Fruit fly (Drosophila melanogaster) whole organism, adult: ENCODE results near the gene CG43078.

Experiments
- CG11617 ChIP-seq: fragments of 200-800 bp; sonication (Bioruptor generic); optimal IDR thresholded peaks from 2 replicates; lab custom pipeline; 2017; ENCODE audit warnings: mild to moderate bottlenecking, missing biosample characterization, missing genetic modification reagents, missing genetic modification characterization
- CG12768 ChIP-seq: fragments of 200-800 bp; sonication (Bioruptor generic); optimal IDR thresholded peaks from 2 replicates; lab custom pipeline; 2017; ENCODE audit warnings: missing biosample characterization, missing genetic modification characterization, mild to moderate bottlenecking, moderate library complexity, missing genetic modification reagents
- CG14711 ChIP-seq: fragments of 200-800 bp; sonication (Bioruptor generic); optimal IDR thresholded peaks from 2 replicates; lab custom pipeline; 2018; ENCODE audit warnings: missing biosample characterization, mild to moderate bottlenecking, missing genetic modification characterization, moderate library complexity
- CG1620 ChIP-seq: fragments of 200-800 bp; sonication (Bioruptor generic); optimal IDR thresholded peaks from 2 replicates; lab custom pipeline; 2016; ENCODE audit warnings: missing biosample characterization, missing genetic modification characterization
- CG33017 ChIP-seq: fragments of 200-800 bp; sonication (Bioruptor generic); optimal IDR thresholded peaks from 2 replicates; lab custom pipeline; 2018; ENCODE audit warnings: missing biosample characterization, mild to moderate bottlenecking, missing genetic modification characterization, moderate library complexity
- CG5204 ChIP-seq: fragments of 200-800 bp; sonication (Bioruptor generic); optimal IDR thresholded peaks from 2 replicates; lab custom pipeline; 2016; ENCODE audit warnings: missing biosample characterization, missing genetic modification characterization
- CG7045 ChIP-seq: fragments of 200-800 bp; sonication (Bioruptor generic); optimal IDR thresholded peaks from 2 replicates; lab custom pipeline; 2017; ENCODE audit warnings: missing biosample characterization, mild to moderate bottlenecking, missing genetic modification characterization
- CG7101 ChIP-seq: fragments of 200-800 bp; sonication (Bioruptor generic); optimal IDR thresholded peaks from 2 replicates; lab custom pipeline; 2018; ENCODE audit warnings: missing biosample characterization, mild to moderate bottlenecking, missing genetic modification characterization, moderate library complexity
- Clk ChIP-seq: fragments of 200-800 bp; sonication (Bioruptor generic); optimal IDR thresholded peaks from 2 replicates; lab custom pipeline; 2017; ENCODE audit warnings: missing biosample characterization, missing genetic modification characterization
- Crg-1 ChIP-seq: fragments of 200-800 bp; sonication (Bioruptor generic); optimal IDR thresholded peaks from 2 replicates; lab custom pipeline; 2016; ENCODE audit warnings: missing biosample characterization, missing genetic modification characterization
- Hr96 ChIP-seq: fragments of 200-800 bp; sonication (Bioruptor generic); optimal IDR thresholded peaks from 2 replicates; lab custom pipeline; 2016; ENCODE audit warnings: missing biosample characterization, missing genetic modification characterization
- Mnt ChIP-seq: fragments of 200-800 bp; sonication (Bioruptor generic); optimal IDR thresholded peaks from 2 replicates; lab custom pipeline; 2016; ENCODE audit warnings: missing biosample characterization, mild to moderate bottlenecking, missing genetic modification characterization
- bab1 ChIP-seq: fragments of 200-800 bp; sonication (Bioruptor generic); optimal IDR thresholded peaks from 3 replicates; lab custom pipeline; 2019; ENCODE audit warnings: missing biosample characterization, mild to moderate bottlenecking, missing genetic modification characterization, moderate library complexity
- cic ChIP-seq: fragments of 200-800 bp; sonication (Bioruptor generic); optimal IDR thresholded peaks from 2 replicates; lab custom pipeline; 2017; ENCODE audit warnings: missing biosample characterization, mild to moderate bottlenecking, missing genetic modification characterization, moderate library complexity
- cnc ChIP-seq, 2 experiments: fragments of >200 bp; optimal IDR thresholded peaks; 2 replicates each; lab custom pipeline; 2017
- kay ChIP-seq: fragments of 200-800 bp; sonication (Bioruptor generic); peaks from one replicate; lab custom pipeline; 2016; ENCODE audit warnings: missing biosample characterization, missing genetic modification characterization, borderline replicate concordance
- ovo ChIP-seq: fragments of 200-800 bp; sonication (Bioruptor generic); optimal IDR thresholded peaks from 2 replicates; lab custom pipeline; 2016; ENCODE audit warnings: missing biosample characterization, missing genetic modification characterization
- pad ChIP-seq: fragments of 200-800 bp; sonication (Bioruptor generic); optimal IDR thresholded peaks from 3 replicates; lab custom pipeline; 2017; ENCODE audit warnings: missing biosample characterization, missing genetic modification characterization, mild to moderate bottlenecking, moderate library complexity, missing genetic modification reagents
- tj ChIP-seq: fragments of 200-800 bp; sonication (Bioruptor generic); optimal IDR thresholded peaks from 3 replicates; lab custom pipeline; 2017; ENCODE audit warnings: missing biosample characterization, mild to moderate bottlenecking, missing genetic modification characterization, moderate library complexity
- toe ChIP-seq: fragments of 200-800 bp; sonication (Bioruptor generic); optimal IDR thresholded peaks from 2 replicates; lab custom pipeline; 2016; ENCODE audit warnings: missing biosample characterization, missing genetic modification characterization

Gene CG43078

DNA sequence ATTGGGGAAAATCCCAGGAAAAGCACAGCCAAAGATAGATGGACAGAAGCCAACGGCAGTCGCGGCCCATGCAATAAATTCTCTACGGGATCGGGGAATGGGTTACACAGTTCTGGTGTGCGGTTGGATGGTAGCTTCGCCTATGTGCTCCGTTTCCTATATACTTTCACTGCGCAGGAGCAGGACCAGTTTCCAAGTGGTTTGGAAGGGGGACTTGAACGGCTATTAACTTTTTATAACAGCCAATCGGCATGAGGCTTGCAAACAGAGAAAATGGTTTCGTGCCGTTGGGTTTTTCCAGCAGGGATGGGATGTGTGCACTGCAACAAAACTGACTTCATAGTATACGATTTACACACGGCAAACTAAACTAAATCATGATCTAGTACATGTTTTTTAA is 38.3 kb upstream of the CG43078 start:
- no peak for TF ChIP-seq Crg-1 (GFP tag; lab: Kevin White, UChicago)
- no peak for TF ChIP-seq kay
- TF ChIP-seq ovo, result no peak
- TF ChIP-seq cnc (optimal IDR thresholded peaks at IDR 0.05; lab: Kevin White, UChicago), result no peak
- TF ChIP-seq CG5204 (GFP tag; lab: Kevin White, UChicago), result no peak
- no peak for TF ChIP-seq bab1 (GFP tag; lab: Kevin White, UChicago)
- no peak for TF ChIP-seq Clk (GFP tag; lab: Kevin White, UChicago)
- TF ChIP-seq pad, result no peak
- no peak for TF ChIP-seq Hr96 (GFP tag; lab: Kevin White, UChicago)
- TF ChIP-seq CG1620 (GFP tag; lab: Kevin White, UChicago), result no peak
- no peak for TF ChIP-seq tj (GFP tag; lab: Kevin White, UChicago)

dm6 chr3L:8540509-8540908 is 36.1 kb upstream of the CG43078 start:
- TF ChIP-seq CG7045 (GFP tag; lab: Kevin White, UChicago) (no peak), CG7101 (tag; lab: Kevin White, UChicago) (no peak), Crg-1 (GFP tag; lab: Kevin White, UChicago) (no peak), tj (GFP tag; lab: Kevin White, UChicago) (no peak), cic (GFP tag; lab: Kevin White, UChicago) (no peak), bab1 (GFP tag; lab: Kevin White, UChicago) (no peak), CG11617 (GFP tag; lab: Kevin White, UChicago) (no peak), CG5204 (GFP tag; lab: Kevin White, UChicago) (no peak), Hr96 (GFP tag; lab: Kevin White, UChicago) (no peak), cnc (optimal IDR thresholded peaks at IDR 0.05; lab: Kevin White, UChicago) (no peak), CG1620 (GFP tag; lab: Kevin White, UChicago) (no peak), CG14711 (no peak), kay (no peak), Mnt (GFP tag; lab: Kevin White, UChicago) (no peak), CG33017 (tag; lab: Kevin White, UChicago) (no peak), ovo (no peak), toe (no peak), Clk (GFP tag; lab: Kevin White, UChicago) (no peak), pad (no peak)

dm6 chr3L:8541669-8542068 is 34.9 kb upstream of the CG43078 start:
- TF ChIP-seq Hr96 (GFP tag; lab: Kevin White, UChicago) (no peak), ovo (no peak), kay (no peak), CG5204 (GFP tag; lab: Kevin White, UChicago) (no peak), Crg-1 (GFP tag; lab: Kevin White, UChicago) (no peak), CG12768 (GFP tag; lab: Kevin White, UChicago) (no peak), Clk (GFP tag; lab: Kevin White, UChicago) (no peak), CG33017 (tag; lab: Kevin White, UChicago) (no peak), CG7101 (tag; lab: Kevin White, UChicago) (no peak), CG14711 (no peak), toe (no peak), tj (GFP tag; lab: Kevin White, UChicago) (no peak), pad (no peak), cic (GFP tag; lab: Kevin White, UChicago) (no peak), bab1 (GFP tag; lab: Kevin White, UChicago) (no peak), CG7045 (GFP tag; lab: Kevin White, UChicago) (no peak), CG1620 (GFP tag; lab: Kevin White, UChicago) (no peak)

dm6 chr3L:8542213-8542612 is 34.4 kb upstream of the CG43078 start:
- TF ChIP-seq cic (GFP tag; lab: Kevin White, UChicago) (no peak), CG5204 (GFP tag; lab: Kevin White, UChicago) (no peak), CG11617 (GFP tag; lab: Kevin White, UChicago) (no peak), Clk (GFP tag; lab: Kevin White, UChicago) (no peak), tj (GFP tag; lab: Kevin White, UChicago) (no peak), kay (no peak), bab1 (GFP tag; lab: Kevin White, UChicago) (no peak), CG12768 (GFP tag; lab: Kevin White, UChicago) (no peak), CG14711 (no peak), CG7101 (tag; lab: Kevin White, UChicago) (no peak), Hr96 (GFP tag; lab: Kevin White, UChicago) (no peak), cnc (optimal IDR thresholded peaks at IDR 0.05; lab: Kevin White, UChicago) (no peak), Mnt (GFP tag; lab: Kevin White, UChicago) (no peak)

dm6 chr3L:8543866-8544265 is 32.7 kb upstream of the CG43078 start:
- TF ChIP-seq pad (no peak), CG5204 (GFP tag; lab: Kevin White, UChicago) (no peak), CG33017 (tag; lab: Kevin White, UChicago) (no peak), Mnt (GFP tag; lab: Kevin White, UChicago) (no peak), cic (GFP tag; lab: Kevin White, UChicago) (no peak), Crg-1 (GFP tag; lab: Kevin White, UChicago) (no peak), tj (GFP tag; lab: Kevin White, UChicago) (no peak), CG7101 (tag; lab: Kevin White, UChicago) (no peak), CG1620 (GFP tag; lab: Kevin White, UChicago) (no peak), CG11617 (GFP tag; lab: Kevin White, UChicago) (no peak), cnc (optimal IDR thresholded peaks at IDR 0.05; lab: Kevin White, UChicago) (no peak), toe (no peak), CG14711 (no peak)

DNA sequence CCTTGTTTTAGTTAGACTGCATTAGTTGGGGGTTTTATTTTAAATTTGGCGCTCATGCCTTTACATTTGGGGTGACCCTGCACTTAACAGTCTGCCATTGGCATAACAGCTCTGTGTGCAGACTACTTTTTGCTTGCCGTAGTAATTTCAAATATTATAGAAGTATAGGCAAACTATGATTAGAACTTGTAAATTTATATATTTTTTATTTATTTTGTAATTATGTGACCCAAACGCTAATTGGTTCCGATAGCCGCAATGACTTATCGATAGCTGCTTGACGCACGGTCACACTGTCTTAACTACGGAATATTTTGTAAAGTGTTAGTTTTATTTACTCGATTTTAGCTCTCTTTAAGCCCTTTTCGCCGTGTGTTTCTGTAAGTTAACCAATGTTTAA is 31.9 kb upstream of the CG43078 start, which contains the start of gene rhea:
TSS of gene rhea (plus strand) at position 292 of the 400 bp plus-strand sequence.
- peak; percentile 53 for TF ChIP-seq tj (GFP tag; lab: Kevin White, UChicago)
- no peak for TF ChIP-seq ovo
- peak; percentile 1 for TF ChIP-seq kay
- peak; percentile 5 for TF ChIP-seq CG1620 (GFP tag; lab: Kevin White, UChicago)
- no peak for TF ChIP-seq Mnt (GFP tag; lab: Kevin White, UChicago)
- TF ChIP-seq CG11617 (GFP tag; lab: Kevin White, UChicago), result peak; percentile 6
- TF ChIP-seq CG12768 (GFP tag; lab: Kevin White, UChicago), result no peak
- no peak for TF ChIP-seq CG7101 (tag; lab: Kevin White, UChicago)
- peak; percentile 0 for TF ChIP-seq CG5204 (GFP tag; lab: Kevin White, UChicago)
- no peak for TF ChIP-seq cic (GFP tag; lab: Kevin White, UChicago)
- no peak for TF ChIP-seq toe
- no peak for TF ChIP-seq cnc (optimal IDR thresholded peaks at IDR 0.05; lab: Kevin White, UChicago)
- no peak for TF ChIP-seq Crg-1 (GFP tag; lab: Kevin White, UChicago)
- no peak for TF ChIP-seq CG33017 (tag; lab: Kevin White, UChicago)
- TF ChIP-seq bab1 (GFP tag; lab: Kevin White, UChicago), result peak; percentile 47
- TF ChIP-seq CG14711, result peak; percentile 37
- TF ChIP-seq Hr96 (GFP tag; lab: Kevin White, UChicago), result no peak
- no peak for TF ChIP-seq Clk (GFP tag; lab: Kevin White, UChicago)
- TF ChIP-seq CG7045 (GFP tag; lab: Kevin White, UChicago), result no peak
- no peak for TF ChIP-seq pad
